Worm (Caenorhabditis elegans): ENCODE data around the gene F53A9.3.

ce11 chrX:8741629-8742170 lies 33.5 kb downstream of the F53A9.3 start:
- TF ChIP-seq zag-1 (tag; optimal IDR thresholded peaks at IDR 0.05) (no peak), pqm-1 (tag; optimal IDR thresholded peaks at IDR 0.05) (no peak), ces-1 (GFP tag; optimal IDR thresholded peaks at IDR 0.05) (no peak)

Measured in whole organism, L4 larva.